Worm (Caenorhabditis elegans) whole organism, L1 larva: ENCODE data around the gene C14B1.12.

Source experiments
- C04F5.9 ChIP-seq: sonication (generic microtip); optimal IDR thresholded peaks from 2 replicates; lab custom pipeline; 2016; ENCODE audit warnings: missing genetic modification characterization, missing compliant biosample characterization
- C34B4.2 ChIP-seq: sonication (generic microtip); optimal IDR thresholded peaks from 2 replicates; lab custom pipeline; 2017; ENCODE audit warnings: mild to moderate bottlenecking, missing genetic modification characterization, missing compliant biosample characterization
- F16B12.6 ChIP-seq: fragments of 150-350 bp; optimal IDR thresholded peaks from 2 replicates; lab custom pipeline; 2014; ENCODE audit warnings: missing biosample characterization, missing genetic modification characterization
- Y116A8C.19 ChIP-seq: sonication (generic microtip); optimal IDR thresholded peaks from 2 replicates; lab custom pipeline; 2016; ENCODE audit warnings: missing compliant biosample characterization, missing genetic modification characterization, borderline replicate concordance
- alr-1 ChIP-seq: fragments of 200-800 bp; sonication (Bioruptor generic); optimal IDR thresholded peaks from 2 replicates; lab custom pipeline; 2018; ENCODE audit warnings: borderline replicate concordance, mild to moderate bottlenecking, missing genetic modification characterization, missing compliant biosample characterization
- ama-1 ChIP-seq: fragments of 150-350 bp; optimal IDR thresholded peaks from 2 replicates; lab custom pipeline; 2014
- blmp-1 ChIP-seq: fragments of 150-350 bp; optimal IDR thresholded peaks from 2 replicates; lab custom pipeline; 2014; ENCODE audit warnings: missing biosample characterization, missing genetic modification characterization
- ceh-8 ChIP-seq: fragments of 200-800 bp; sonication (Bioruptor generic); optimal IDR thresholded peaks from 2 replicates; lab custom pipeline; 2018; ENCODE audit warnings: mild to moderate bottlenecking, missing genetic modification characterization, moderate library complexity, missing compliant biosample characterization
- ceh-82 ChIP-seq, 3 experiments: fragments of 150-350 bp in 1 of 3; sonication (generic microtip) in 2 of 3; optimal IDR thresholded peaks; 2 replicates each; lab custom pipeline; 2014 to 2017; ENCODE audit warnings: missing biosample characterization in 3 of 3, missing genetic modification characterization in 3 of 3
- ceh-88 ChIP-seq: fragments of 200-800 bp; sonication (Bioruptor generic); IDR thresholded peaks from 2 replicates; pipeline ENCODE4 v1.3.6; 2022; ENCODE audit warnings: missing genetic modification characterization, missing compliant biosample characterization
- dpl-1 ChIP-seq, 3 experiments: fragments of 150-350 bp in 2 of 3; sonication (generic microtip) in 1 of 3; optimal IDR thresholded peaks; 2 replicates each; lab custom pipeline; 2014 to 2017; ENCODE audit warnings: missing biosample characterization in 3 of 3, missing genetic modification characterization in 3 of 3, missing genetic modification reagents in 3 of 3
- dsc-1 ChIP-seq: sonication (generic microtip); optimal IDR thresholded peaks from 2 replicates; lab custom pipeline; 2016; ENCODE audit warnings: mild to moderate bottlenecking, missing genetic modification characterization, missing compliant biosample characterization
- efl-1 ChIP-seq, 4 experiments: fragments of 150-350 bp; optimal IDR thresholded peaks in 3 of 4; peaks in 1 of 4; 1 replicate in 1 of 4; 2 replicates in 3 of 4; lab custom pipeline; 2014; ENCODE audit warnings: missing biosample characterization in 2 of 4, missing genetic modification characterization in 2 of 4, missing genetic modification reagents in 2 of 4
- elt-2 ChIP-seq: sonication (generic microtip); optimal IDR thresholded peaks from 2 replicates; lab custom pipeline; 2016; ENCODE audit warnings: missing genetic modification characterization, mild to moderate bottlenecking, inconsistent platforms, missing compliant biosample characterization, missing genetic modification reagents
- elt-3 ChIP-seq, 6 experiments: fragments of 150-350 bp in 1 of 6; sonication (generic microtip); optimal IDR thresholded peaks; 2 replicates each; lab custom pipeline; 2017 to 2018; ENCODE audit warnings: missing biosample characterization in 6 of 6, missing genetic modification characterization in 6 of 6, inconsistent platforms in 1 of 6
- ets-5 ChIP-seq: fragments of 200-800 bp; sonication (Bioruptor generic); IDR thresholded peaks from 2 replicates; pipeline ENCODE4 v1.3.6; 2022; ENCODE audit warnings: missing genetic modification characterization, missing compliant biosample characterization
- fkh-4 ChIP-seq: sonication (generic microtip); optimal IDR thresholded peaks from 2 replicates; lab custom pipeline; 2016; ENCODE audit warnings: missing compliant biosample characterization, missing genetic modification characterization, borderline replicate concordance
- fkh-8 ChIP-seq: sonication (generic microtip); optimal IDR thresholded peaks from 2 replicates; lab custom pipeline; 2016; ENCODE audit warnings: mild to moderate bottlenecking, missing genetic modification characterization, missing compliant biosample characterization
- hlh-4 ChIP-seq: sonication (generic microtip); optimal IDR thresholded peaks from 2 replicates; lab custom pipeline; 2016; ENCODE audit warnings: mild to moderate bottlenecking, missing genetic modification characterization, missing compliant biosample characterization
- hpl-2 ChIP-seq: fragments of 150-350 bp; optimal IDR thresholded peaks from 2 replicates; lab custom pipeline; 2014; ENCODE audit warnings: missing biosample characterization, missing genetic modification reagents, missing genetic modification characterization
- irx-1 ChIP-seq: sonication (generic microtip); optimal IDR thresholded peaks from 2 replicates; lab custom pipeline; 2016; ENCODE audit warnings: missing genetic modification characterization, missing compliant biosample characterization
- isw-1 ChIP-seq: fragments of 200-800 bp; sonication (Bioruptor generic); IDR thresholded peaks from 2 replicates; pipeline ENCODE4 v1.3.6; 2022; ENCODE audit warnings: missing genetic modification characterization, missing compliant biosample characterization
- lin-13 ChIP-seq: fragments of 150-350 bp; optimal IDR thresholded peaks from 2 replicates; lab custom pipeline; 2014; ENCODE audit warnings: missing biosample characterization, missing genetic modification reagents, missing genetic modification characterization
- lin-14 ChIP-seq: fragments of 200-800 bp; sonication (Bioruptor generic); optimal IDR thresholded peaks from 2 replicates; lab custom pipeline; 2018; ENCODE audit warnings: mild to moderate bottlenecking, missing genetic modification characterization, moderate library complexity, missing compliant biosample characterization
- lin-15B ChIP-seq: fragments of 150-350 bp; sonication (generic microtip); optimal IDR thresholded peaks from 3 replicates; lab custom pipeline; 2014; ENCODE audit warnings: missing biosample characterization, missing genetic modification characterization
- lin-35 ChIP-seq, 2 experiments: fragments of 150-350 bp; optimal IDR thresholded peaks; 2 replicates each; lab custom pipeline; 2014; ENCODE audit warnings: missing biosample characterization in 2 of 2, missing genetic modification characterization in 2 of 2, missing genetic modification reagents in 2 of 2
- lin-39 ChIP-seq: fragments of 150-350 bp; optimal IDR thresholded peaks from 2 replicates; lab custom pipeline; 2014; ENCODE audit warnings: missing biosample characterization, missing genetic modification reagents, missing genetic modification characterization
- mef-2 ChIP-seq: fragments of 150-350 bp; optimal IDR thresholded peaks from 2 replicates; lab custom pipeline; 2014; ENCODE audit warnings: missing biosample characterization, missing genetic modification characterization
- nhr-11 ChIP-seq: fragments of 150-350 bp; optimal IDR thresholded peaks from 2 replicates; lab custom pipeline; 2014; ENCODE audit warnings: missing biosample characterization, missing genetic modification characterization
- nhr-12 ChIP-seq: sonication (generic microtip); optimal IDR thresholded peaks from 2 replicates; lab custom pipeline; 2017; ENCODE audit warnings: missing biosample characterization, missing genetic modification characterization
- nhr-19 ChIP-seq: fragments of 200-800 bp; sonication (Bioruptor generic); conservative IDR thresholded peaks from 2 replicates; pipeline ENCODE4 v1.3.6; 2022; ENCODE audit warnings: missing genetic modification characterization, missing compliant biosample characterization
- nhr-20 ChIP-seq: sonication (generic microtip); optimal IDR thresholded peaks from 2 replicates; lab custom pipeline; 2016; ENCODE audit warnings: mild to moderate bottlenecking, missing genetic modification characterization, missing compliant biosample characterization
- nhr-71 ChIP-seq: sonication (generic microtip); optimal IDR thresholded peaks from 2 replicates; lab custom pipeline; 2016; ENCODE audit warnings: mild to moderate bottlenecking, missing genetic modification characterization, moderate library complexity, missing compliant biosample characterization
- nhr-77 ChIP-seq: fragments of 150-350 bp; optimal IDR thresholded peaks from 2 replicates; lab custom pipeline; 2014; ENCODE audit warnings: missing biosample characterization, missing genetic modification characterization
- nhr-85 ChIP-seq: sonication (generic microtip); peaks from one replicate; lab custom pipeline; 2016; ENCODE audit warnings: missing genetic modification characterization, inconsistent platforms, missing compliant biosample characterization
- rnt-1 ChIP-seq: sonication (generic microtip); optimal IDR thresholded peaks from 2 replicates; lab custom pipeline; 2016; ENCODE audit warnings: mild to moderate bottlenecking, missing genetic modification characterization, moderate library complexity, missing compliant biosample characterization
- snu-23 ChIP-seq: sonication (generic microtip); optimal IDR thresholded peaks from 2 replicates; lab custom pipeline; 2016; ENCODE audit warnings: missing genetic modification characterization, missing compliant biosample characterization
- sptf-1 ChIP-seq: fragments of 150-350 bp; optimal IDR thresholded peaks from 2 replicates; lab custom pipeline; 2014; ENCODE audit warnings: missing biosample characterization, missing genetic modification characterization
- unc-130 ChIP-seq: fragments of 150-350 bp; optimal IDR thresholded peaks from 2 replicates; lab custom pipeline; 2017; ENCODE audit warnings: missing biosample characterization, missing genetic modification characterization, inconsistent platforms
- unc-30 ChIP-seq: sonication (generic microtip); optimal IDR thresholded peaks from 2 replicates; lab custom pipeline; 2017; ENCODE audit warnings: missing biosample characterization, missing genetic modification characterization
- unc-62 ChIP-seq: fragments of 150-350 bp; optimal IDR thresholded peaks from 2 replicates; lab custom pipeline; 2014; ENCODE audit warnings: missing biosample characterization, missing genetic modification reagents, missing genetic modification characterization
- unc-86 ChIP-seq: sonication (generic microtip); optimal IDR thresholded peaks from 2 replicates; lab custom pipeline; 2016; ENCODE audit warnings: missing genetic modification characterization, missing compliant biosample characterization
- xbp-1 ChIP-seq: sonication (generic microtip); optimal IDR thresholded peaks from 2 replicates; lab custom pipeline; 2016; ENCODE audit warnings: missing genetic modification characterization, missing compliant biosample characterization

C14B1.12 gene

DNA sequence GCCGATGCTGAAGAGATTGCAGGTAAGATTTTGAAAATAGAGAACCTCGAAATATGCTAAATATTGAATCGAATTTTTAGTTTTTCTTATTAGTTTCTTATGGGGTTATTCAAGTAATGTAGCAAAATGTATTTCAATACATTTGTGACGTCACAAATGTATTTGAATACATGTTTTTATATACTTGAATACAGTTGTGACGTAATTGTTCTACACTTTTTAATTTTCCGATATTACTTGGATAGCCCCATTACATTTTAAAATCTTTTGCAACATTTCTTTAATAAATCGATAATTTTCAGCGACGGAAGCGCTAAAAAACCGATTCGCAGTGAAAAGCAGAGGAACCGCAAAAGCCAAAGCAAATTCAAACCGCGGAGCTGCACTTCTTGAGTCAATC is 13.6 kb upstream of the C14B1.12 start:
- TF ChIP-seq sptf-1 (tag; lab: Kevin White, UChicago), result no peak
- TF ChIP-seq C04F5.9 (tag; lab: Kevin White, UChicago), result no peak
- TF ChIP-seq Y116A8C.19 (tag; lab: Kevin White, UChicago), result no peak
- TF ChIP-seq efl-1 (optimal IDR thresholded peaks at IDR 0.05; lab: Kevin White, UChicago), result no peak
- TF ChIP-seq efl-1 (GFP tag; optimal IDR thresholded peaks at IDR 0.05 in 1 of 2; lab: Kevin White, UChicago), result no peak
- no peak for TF ChIP-seq ceh-8 (GFP tag; lab: Kevin White, UChicago)
- no peak for TF ChIP-seq blmp-1
- TF ChIP-seq rnt-1, result no peak
- TF ChIP-seq ceh-88 (GFP tag; lab: Robert Waterston, UW), result no peak
- TF ChIP-seq lin-35 (GFP tag; optimal IDR thresholded peaks at IDR 0.05; lab: Kevin White, UChicago), result no peak
- TF ChIP-seq elt-3 (tag; optimal IDR thresholded peaks at IDR 0.05; lab: Kevin White, UChicago), result no peak
- TF ChIP-seq lin-39 (tag; lab: Kevin White, UChicago), result no peak
- no peak for TF ChIP-seq lin-13 (GFP tag; lab: Kevin White, UChicago)
- no peak for TF ChIP-seq unc-62 (GFP tag; lab: Kevin White, UChicago)
- TF ChIP-seq ama-1 (lab: Kevin White, UChicago), result no peak
- TF ChIP-seq ets-5 (GFP tag; lab: Robert Waterston, UW), result no peak
- TF ChIP-seq dsc-1 (tag; lab: Kevin White, UChicago), result no peak
- no peak for TF ChIP-seq unc-86 (tag; lab: Kevin White, UChicago)
- TF ChIP-seq fkh-4 (tag; lab: Kevin White, UChicago), result no peak
- TF ChIP-seq isw-1 (GFP tag; lab: Robert Waterston, UW), result no peak
- TF ChIP-seq ceh-82 (tag; optimal IDR thresholded peaks at IDR 0.05; lab: Kevin White, UChicago), result no peak

DNA sequence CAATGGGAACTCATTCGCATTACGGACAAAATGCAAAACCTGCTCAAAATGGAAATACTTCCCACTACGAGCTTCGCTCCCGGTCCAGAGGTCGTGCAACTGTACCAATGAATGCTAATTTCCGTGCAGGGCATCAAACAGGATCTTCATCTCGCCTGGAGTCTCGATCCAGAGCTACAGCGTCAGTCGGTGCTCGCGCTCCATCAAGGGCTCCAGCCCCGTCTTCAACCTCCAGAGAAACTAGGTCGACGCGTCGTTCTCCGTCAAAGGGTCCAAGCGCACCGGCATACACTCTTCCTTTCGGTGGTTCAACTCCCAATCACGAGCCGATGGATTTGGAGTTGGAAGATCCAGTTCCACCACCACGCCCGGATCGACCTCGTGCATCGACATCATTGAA is 13.0 kb upstream of the C14B1.12 start:
- TF ChIP-seq lin-39 (tag; lab: Kevin White, UChicago) (no peak), nhr-20 (tag; lab: Kevin White, UChicago) (no peak), efl-1 (optimal IDR thresholded peaks at IDR 0.05; lab: Kevin White, UChicago) (no peak), efl-1 (GFP tag; optimal IDR thresholded peaks at IDR 0.05 in 1 of 2; lab: Kevin White, UChicago) (peak in 1 of 2 experiments; percentile 35)

DNA sequence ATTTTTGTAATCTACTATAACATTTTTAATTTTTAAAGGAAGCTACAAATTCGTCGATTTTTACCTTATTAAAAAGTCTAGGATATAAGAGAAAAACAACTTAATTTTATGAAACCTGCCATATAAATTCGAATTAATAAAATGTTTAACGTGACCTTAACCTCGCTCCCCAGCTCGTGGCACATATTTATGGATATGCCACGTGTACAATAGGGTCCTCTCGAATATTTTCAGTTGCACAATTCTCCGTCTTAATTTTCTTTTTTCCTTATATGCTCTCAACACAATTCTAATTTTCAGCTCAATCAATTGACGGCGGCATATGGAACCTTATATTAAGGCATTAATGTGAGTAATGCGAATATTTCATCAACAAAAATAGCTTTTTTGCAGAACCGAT is 11.5 kb upstream of the C14B1.12 start, which contains the start of gene F34D10.4:
Gene F34D10.4, plus strand, starts transcription at position 301 of the 400 bp plus-strand sequence.
- TF ChIP-seq irx-1 (tag; lab: Kevin White, UChicago) (no peak), hpl-2 (GFP tag; lab: Kevin White, UChicago) (peak; percentile 30)

DNA sequence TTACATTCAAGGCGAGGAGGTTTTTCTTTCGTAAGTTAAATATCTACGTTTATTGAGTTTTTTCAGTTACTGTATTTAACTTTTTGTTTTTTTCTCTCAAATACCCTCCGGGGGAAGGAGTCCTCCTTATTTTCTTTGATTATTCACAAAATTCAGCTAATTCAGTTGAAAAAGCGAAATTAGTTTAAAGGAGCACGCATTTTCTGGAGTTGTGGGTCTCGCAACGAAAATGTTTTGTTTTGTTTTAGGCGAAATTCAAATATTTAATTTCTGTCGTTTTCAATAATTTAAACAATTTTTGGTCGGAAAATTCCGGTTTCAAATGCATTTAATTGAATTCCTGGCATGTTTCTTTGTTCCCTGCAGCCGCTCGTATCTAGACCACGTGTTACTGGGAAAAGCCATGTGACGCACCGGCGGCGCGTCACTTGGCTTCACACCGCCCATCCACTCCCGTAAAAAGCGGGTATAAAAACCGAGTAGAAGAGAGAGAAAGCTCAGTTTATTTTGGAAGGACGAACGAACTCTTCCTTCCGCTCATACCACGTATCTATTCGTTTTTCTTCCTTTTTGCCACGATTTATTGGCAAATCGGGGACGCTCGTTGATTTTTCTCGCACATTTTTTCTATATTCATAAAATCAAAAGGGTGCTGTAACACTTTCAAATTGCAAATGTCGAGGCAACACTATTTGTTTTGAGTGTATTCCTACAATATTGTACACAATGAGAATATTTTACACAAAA is 10.9 kb upstream of the C14B1.12 start:
- peak; percentile 74 for TF ChIP-seq ama-1 (lab: Kevin White, UChicago)
- TF ChIP-seq lin-39 (tag; lab: Kevin White, UChicago), result no peak
- peak; percentile 76 for TF ChIP-seq lin-14 (GFP tag; lab: Kevin White, UChicago)
- peak; percentile 58 for TF ChIP-seq nhr-71 (tag; lab: Kevin White, UChicago)
- no peak for TF ChIP-seq C34B4.2 (tag; lab: Kevin White, UChicago)
- TF ChIP-seq blmp-1, result peak; percentile 27
- peak; percentile 35 for TF ChIP-seq snu-23
- peak; percentile 18 for TF ChIP-seq xbp-1 (tag; lab: Kevin White, UChicago)
- TF ChIP-seq unc-30, result no peak
- peak; percentile 1 for TF ChIP-seq unc-130 (tag; lab: Kevin White, UChicago)
- no peak for TF ChIP-seq ceh-82 (tag; optimal IDR thresholded peaks at IDR 0.05; lab: Kevin White, UChicago)
- no peak for TF ChIP-seq irx-1 (tag; lab: Kevin White, UChicago)
- no peak for TF ChIP-seq hlh-4
- peak; percentile 55 for TF ChIP-seq nhr-85 (tag; lab: Kevin White, UChicago)
- TF ChIP-seq fkh-8, result peak; percentile 33
- TF ChIP-seq C04F5.9 (tag; lab: Kevin White, UChicago), result no peak
- TF ChIP-seq rnt-1, result peak; percentile 43
- TF ChIP-seq nhr-77 (tag; lab: Kevin White, UChicago), result no peak
- TF ChIP-seq elt-2 (tag; lab: Kevin White, UChicago), result no peak
- TF ChIP-seq nhr-20 (tag; lab: Kevin White, UChicago), result peak; percentile 4
- peak; percentile 32 for TF ChIP-seq nhr-19 (GFP tag; lab: Robert Waterston, UW)
- TF ChIP-seq nhr-11 (tag; lab: Kevin White, UChicago), result no peak
- peak in 1 of 3 experiments; percentile 39 for TF ChIP-seq dpl-1 (GFP tag; optimal IDR thresholded peaks at IDR 0.05; lab: Kevin White, UChicago)
- no peak for TF ChIP-seq lin-15B (tag; lab: Kevin White, UChicago)
- no peak for TF ChIP-seq isw-1 (GFP tag; lab: Robert Waterston, UW)
- peak; percentile 11 for TF ChIP-seq ceh-8 (GFP tag; lab: Kevin White, UChicago)
- TF ChIP-seq elt-3 (tag; optimal IDR thresholded peaks at IDR 0.05; lab: Kevin White, UChicago), result no peak
- TF ChIP-seq alr-1, result no peak
- TF ChIP-seq nhr-12 (tag; lab: Kevin White, UChicago), result no peak
- no peak for TF ChIP-seq F16B12.6
- no peak for TF ChIP-seq mef-2 (tag; lab: Kevin White, UChicago)
